Worm (Caenorhabditis elegans) whole organism, young adult: ENCODE measurements around the gene arrd-11.

ENCODE experiments used
- B0035.1 ChIP-seq: sonication (generic microtip); optimal IDR thresholded peaks from 2 replicates; lab custom pipeline; 2016; ENCODE audit warnings: missing genetic modification characterization, mild to moderate bottlenecking, missing compliant biosample characterization, missing genotype, missing genetic modification reagents
- B0261.1 ChIP-seq: sonication (generic microtip); optimal IDR thresholded peaks from 2 replicates; lab custom pipeline; 2016; ENCODE audit warnings: mild to moderate bottlenecking, missing genetic modification characterization, moderate library complexity, missing compliant biosample characterization
- B0336.3 ChIP-seq: fragments of 200-800 bp; sonication (Bioruptor generic); IDR thresholded peaks from 2 replicates; pipeline ENCODE4 v1.3.6; 2022; ENCODE audit warnings: missing genetic modification characterization, missing compliant biosample characterization
- C06A6.2 ChIP-seq: fragments of 200-800 bp; sonication (Bioruptor generic); conservative IDR thresholded peaks from 2 replicates; pipeline ENCODE4 v1.3.6; 2022; ENCODE audit warnings: missing genetic modification characterization, missing compliant biosample characterization
- D2030.7 ChIP-seq: fragments of 200-800 bp; sonication (Bioruptor generic); IDR thresholded peaks from 2 replicates; pipeline ENCODE4 v1.3.6; 2022; ENCODE audit warnings: missing genetic modification reagents, missing genetic modification characterization, missing compliant biosample characterization
- F22D6.2 ChIP-seq: sonication (generic microtip); optimal IDR thresholded peaks from 2 replicates; lab custom pipeline; 2016; ENCODE audit warnings: mild to moderate bottlenecking, missing genetic modification characterization, missing compliant biosample characterization
- F23B12.7 ChIP-seq: sonication (generic microtip); optimal IDR thresholded peaks from 2 replicates; lab custom pipeline; 2017; ENCODE audit warnings: missing genetic modification characterization, mild to moderate bottlenecking, missing compliant biosample characterization, antibody characterized with exemption, moderate library complexity; ENCODE audit not compliant: insufficient read depth
- F39B2.1 ChIP-seq: fragments of 200-800 bp; sonication (Bioruptor generic); IDR thresholded peaks from 2 replicates; pipeline ENCODE4 v1.3.6; 2022; ENCODE audit warnings: missing genetic modification reagents, missing genetic modification characterization, missing compliant biosample characterization
- F57C9.4 ChIP-seq: sonication (generic microtip); optimal IDR thresholded peaks from 2 replicates; lab custom pipeline; 2017; ENCODE audit warnings: mild to moderate bottlenecking, missing genetic modification characterization, missing compliant biosample characterization
- T26A5.8 ChIP-seq: sonication (generic microtip); optimal IDR thresholded peaks from 2 replicates; lab custom pipeline; 2016; ENCODE audit warnings: missing genetic modification characterization, missing compliant biosample characterization
- Y67H2A.10 ChIP-seq: fragments of 200-800 bp; sonication (Bioruptor generic); conservative IDR thresholded peaks from 2 replicates; pipeline ENCODE4 v1.3.6; 2022; ENCODE audit warnings: missing genetic modification reagents, missing genetic modification characterization, missing compliant biosample characterization
- Y79H2A.3 ChIP-seq: fragments of 200-800 bp; sonication (Bioruptor generic); conservative IDR thresholded peaks from 2 replicates; pipeline ENCODE4 v1.3.6; 2022; ENCODE audit warnings: missing genetic modification reagents, missing genetic modification characterization, missing compliant biosample characterization
- ZK185.1 ChIP-seq: sonication (generic microtip); optimal IDR thresholded peaks from 2 replicates; lab custom pipeline; 2016; ENCODE audit warnings: mild to moderate bottlenecking, missing genetic modification characterization, missing compliant biosample characterization; ENCODE audit not compliant: poor library complexity, severe bottlenecking
- aptf-2 ChIP-seq: fragments of 200-800 bp; sonication (Bioruptor generic); conservative IDR thresholded peaks from 2 replicates; pipeline ENCODE4 v1.3.6; 2022; ENCODE audit warnings: missing genetic modification reagents, missing genetic modification characterization, missing compliant biosample characterization
- atf-7 ChIP-seq: sonication (generic microtip); optimal IDR thresholded peaks from 2 replicates; lab custom pipeline; 2017; ENCODE audit warnings: mild to moderate bottlenecking, missing genetic modification characterization, missing compliant biosample characterization
- athp-1 ChIP-seq: sonication (generic microtip); optimal IDR thresholded peaks from 2 replicates; lab custom pipeline; 2017; ENCODE audit warnings: mild to moderate bottlenecking, missing genetic modification characterization, missing compliant biosample characterization
- cebp-1 ChIP-seq, 2 experiments: fragments of 200-800 bp in 1 of 2; sonication (Bioruptor generic) in 1 of 2; sonication (generic microtip) in 1 of 2; IDR thresholded peaks in 1 of 2; optimal IDR thresholded peaks in 1 of 2; 2 replicates each; pipeline versions ENCODE4 v1.3.6 to Lab custom; 2017 to 2022; ENCODE audit warnings: missing compliant biosample characterization in 2 of 2, missing genetic modification characterization in 2 of 2, mild to moderate bottlenecking in 1 of 2, missing genetic modification reagents in 1 of 2, moderate library complexity in 1 of 2
- ceh-27 ChIP-seq: fragments of 200-800 bp; sonication (Bioruptor generic); optimal IDR thresholded peaks from 2 replicates; lab custom pipeline; 2018; ENCODE audit warnings: mild to moderate bottlenecking, missing genetic modification characterization, moderate library complexity, missing compliant biosample characterization
- ceh-40 ChIP-seq: fragments of 200-800 bp; sonication (Bioruptor generic); IDR thresholded peaks from 2 replicates; pipeline ENCODE4 v1.3.6; 2022; ENCODE audit warnings: missing genetic modification characterization, missing compliant biosample characterization
- ceh-79 ChIP-seq: sonication (generic microtip); optimal IDR thresholded peaks from 2 replicates; lab custom pipeline; 2017; ENCODE audit warnings: mild to moderate bottlenecking, missing genetic modification characterization, missing compliant biosample characterization
- ceh-91 ChIP-seq: fragments of 200-800 bp; sonication (Bioruptor generic); IDR thresholded peaks from 2 replicates; pipeline ENCODE4 v1.3.6; 2022; ENCODE audit warnings: missing genetic modification reagents, missing genetic modification characterization, missing compliant biosample characterization
- chd-7 ChIP-seq: sonication (generic microtip); optimal IDR thresholded peaks from 2 replicates; lab custom pipeline; 2016; ENCODE audit warnings: mild to moderate bottlenecking, missing genetic modification characterization, moderate library complexity, missing compliant biosample characterization
- die-1 ChIP-seq: sonication (generic microtip); optimal IDR thresholded peaks from 2 replicates; lab custom pipeline; 2016; ENCODE audit warnings: missing genotype, mild to moderate bottlenecking, missing genetic modification characterization, missing compliant biosample characterization
- dox-1 ChIP-seq: fragments of 200-800 bp; sonication (Bioruptor generic); IDR thresholded peaks from 2 replicates; pipeline ENCODE4 v1.3.6; 2022; ENCODE audit warnings: missing genetic modification reagents, missing genetic modification characterization, missing compliant biosample characterization
- let-526 ChIP-seq: fragments of 200-800 bp; sonication (Bioruptor generic); IDR thresholded peaks from 2 replicates; pipeline ENCODE4 v1.3.6; 2022; ENCODE audit warnings: missing genetic modification reagents, missing genetic modification characterization, missing compliant biosample characterization
- let-607 ChIP-seq, 2 experiments: fragments of 200-800 bp in 1 of 2; sonication (Bioruptor generic) in 1 of 2; sonication (generic microtip) in 1 of 2; optimal IDR thresholded peaks; 2 replicates each; lab custom pipeline; 2016 to 2018; ENCODE audit warnings: mild to moderate bottlenecking in 2 of 2, missing compliant biosample characterization in 2 of 2, missing genetic modification characterization in 2 of 2, moderate library complexity in 2 of 2, missing genotype in 1 of 2
- lir-1 ChIP-seq: fragments of 200-800 bp; sonication (Bioruptor generic); conservative IDR thresholded peaks from 2 replicates; pipeline ENCODE4 v1.3.6; 2022; ENCODE audit warnings: missing genetic modification reagents, missing genetic modification characterization, missing compliant biosample characterization
- lsl-1 ChIP-seq: fragments of 200-800 bp; sonication (Bioruptor generic); optimal IDR thresholded peaks from 2 replicates; lab custom pipeline; 2018; ENCODE audit warnings: mild to moderate bottlenecking, missing genetic modification characterization, moderate library complexity, missing compliant biosample characterization
- madf-10 ChIP-seq: sonication (generic microtip); optimal IDR thresholded peaks from 2 replicates; lab custom pipeline; 2016; ENCODE audit warnings: mild to moderate bottlenecking, missing genetic modification characterization, missing compliant biosample characterization
- madf-6 ChIP-seq: fragments of 200-800 bp; sonication (Bioruptor generic); IDR thresholded peaks from 2 replicates; pipeline ENCODE4 v1.3.6; 2022; ENCODE audit warnings: missing genetic modification reagents, missing genetic modification characterization, missing compliant biosample characterization
- nfyb-1 ChIP-seq: fragments of 200-800 bp; sonication (Bioruptor generic); IDR thresholded peaks from 2 replicates; pipeline ENCODE4 v1.3.6; 2022; ENCODE audit warnings: missing genetic modification reagents, missing genetic modification characterization, missing compliant biosample characterization
- nhr-80 ChIP-seq: sonication (generic microtip); optimal IDR thresholded peaks from 2 replicates; lab custom pipeline; 2016; ENCODE audit warnings: missing genetic modification characterization, missing compliant biosample characterization
- rec-8 ChIP-seq, 2 experiments: sonication (generic microtip); optimal IDR thresholded peaks; 2 replicates each; lab custom pipeline; 2016; ENCODE audit warnings: mild to moderate bottlenecking in 2 of 2, missing genetic modification characterization in 2 of 2, missing genetic modification reagents in 2 of 2, missing genotype in 2 of 2, missing biosample characterization in 1 of 2, missing compliant biosample characterization in 1 of 2, moderate library complexity in 1 of 2
- sdz-38 ChIP-seq: sonication (generic microtip); optimal IDR thresholded peaks from 2 replicates; lab custom pipeline; 2016; ENCODE audit warnings: missing genotype, missing genetic modification characterization, missing compliant biosample characterization
- sea-2 ChIP-seq: fragments of 200-800 bp; sonication (Bioruptor generic); IDR thresholded peaks from 2 replicates; pipeline ENCODE4 v1.3.6; 2022; ENCODE audit warnings: missing genetic modification characterization, missing compliant biosample characterization
- snpc-4 ChIP-seq, 5 experiments: fragments of 150-350 bp in 1 of 5; sonication (generic microtip) in 4 of 5; optimal IDR thresholded peaks; 2 replicates each; lab custom pipeline; 2014 to 2018; ENCODE audit warnings: missing genetic modification characterization in 5 of 5, missing biosample characterization in 3 of 5, antibody characterized with exemption in 2 of 5, mild to moderate bottlenecking in 2 of 5, missing compliant biosample characterization in 2 of 5, missing genotype in 2 of 5, moderate library complexity in 2 of 5, missing genetic modification reagents in 1 of 5
- unc-62 ChIP-seq: fragments of 150-350 bp; optimal IDR thresholded peaks from 2 replicates; lab custom pipeline; 2014; ENCODE audit warnings: missing biosample characterization, missing genetic modification reagents, missing genetic modification characterization
- zim-3 ChIP-seq: sonication (generic microtip); optimal IDR thresholded peaks from 2 replicates; lab custom pipeline; 2017; ENCODE audit warnings: mild to moderate bottlenecking, missing genetic modification characterization, moderate library complexity, missing compliant biosample characterization
- ztf-26 ChIP-seq: sonication (generic microtip); optimal IDR thresholded peaks from 2 replicates; lab custom pipeline; 2017; ENCODE audit warnings: missing genetic modification characterization, missing compliant biosample characterization

The arrd-11 gene

DNA sequence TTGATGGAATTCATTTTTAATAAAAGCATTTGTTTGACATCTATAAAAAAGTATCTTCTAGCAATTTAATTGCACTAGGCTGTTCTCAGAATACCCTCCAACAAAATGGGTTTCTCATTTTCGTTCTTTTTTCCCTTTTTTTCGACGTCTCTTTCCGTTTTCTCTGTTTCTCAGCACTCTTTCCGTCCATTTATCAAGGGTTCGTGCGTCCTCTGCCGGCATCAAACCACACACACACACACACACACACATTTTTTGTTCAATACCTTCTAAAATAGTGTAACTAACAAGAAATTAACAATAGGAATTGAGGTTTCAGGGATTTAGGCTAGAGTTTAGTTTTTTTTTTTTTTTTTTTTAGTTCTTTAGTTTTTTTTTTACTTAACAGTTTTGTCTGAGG lies 7.0 kb upstream of the arrd-11 start:
- TF ChIP-seq let-607 (tag; optimal IDR thresholded peaks at IDR 0.05; lab: Kevin White, UChicago) (no peak), D2030.7 (GFP tag; lab: Robert Waterston, UW) (no peak), madf-6 (GFP tag; lab: Robert Waterston, UW) (no peak), chd-7 (tag; lab: Kevin White, UChicago) (no peak), athp-1 (tag; lab: Kevin White, UChicago) (no peak), ceh-79 (tag; lab: Kevin White, UChicago) (no peak), F22D6.2 (tag; lab: Kevin White, UChicago) (no peak), die-1 (tag; lab: Kevin White, UChicago) (no peak), F39B2.1 (GFP tag; lab: Robert Waterston, UW) (no peak), ceh-27 (no peak), B0336.3 (GFP tag; lab: Robert Waterston, UW) (no peak), ceh-91 (GFP tag; lab: Robert Waterston, UW) (no peak)

DNA sequence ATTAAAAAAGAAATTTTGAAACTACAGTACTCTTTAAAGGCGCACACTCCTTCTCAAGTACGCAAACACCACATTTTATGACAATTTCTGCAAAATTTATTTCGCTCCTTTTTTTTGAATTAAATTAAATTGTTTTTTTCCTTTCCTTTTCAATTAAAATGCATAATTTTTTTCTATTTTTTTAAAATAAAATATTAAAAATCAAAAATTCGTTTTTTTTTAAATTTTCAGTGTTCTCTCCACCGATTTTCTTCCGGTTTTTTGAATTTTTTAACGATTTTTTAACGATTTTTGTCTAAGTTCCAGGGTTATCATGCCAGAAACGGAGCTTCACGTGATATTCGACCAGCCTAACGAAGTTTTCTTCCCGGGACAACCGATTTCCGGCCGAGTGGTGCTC lies 5.1 kb upstream of the arrd-11 start, which contains the start of gene arrd-13:
Gene arrd-13 (plus strand): TSS at position 301 of the 400 bp plus-strand sequence.
- peak; percentile 69 for TF ChIP-seq lsl-1
- no peak for TF ChIP-seq snpc-4 (GFP tag; optimal IDR thresholded peaks at IDR 0.05; lab: Kevin White, UChicago)
- TF ChIP-seq snpc-4 (tag; optimal IDR thresholded peaks at IDR 0.05; lab: Kevin White, UChicago): no peak
- no peak for TF ChIP-seq dox-1
- TF ChIP-seq ztf-26 (tag; lab: Kevin White, UChicago): no peak
- no peak for TF ChIP-seq B0261.1
- TF ChIP-seq, all 124 proteins: peak for 1

DNA sequence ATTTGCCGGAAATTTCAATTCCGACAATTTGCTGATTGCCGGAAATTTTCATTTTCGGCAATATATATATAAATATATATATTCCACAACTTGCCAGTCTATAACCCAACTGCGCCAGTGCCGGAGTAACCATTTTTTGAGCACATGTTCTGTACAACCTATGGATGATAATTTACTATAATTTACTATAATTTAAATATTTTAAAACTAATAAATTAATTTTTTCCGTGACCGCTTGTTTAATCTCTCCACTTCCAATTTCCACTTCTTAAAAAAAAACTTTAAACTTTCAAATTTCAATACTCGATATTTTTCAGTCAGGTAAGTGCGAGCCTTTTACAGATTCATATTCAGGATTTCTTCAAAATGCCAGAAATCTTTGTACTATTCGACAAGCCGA lies 2.7 kb downstream of the arrd-11 start, which contains the start of gene arrd-12:
Gene arrd-12 (plus strand): TSS at position 301 of the 400 bp plus-strand sequence.
- TF ChIP-seq rec-8 (tag; optimal IDR thresholded peaks at IDR 0.05; lab: Kevin White, UChicago) (no peak), F57C9.4 (tag; lab: Kevin White, UChicago) (no peak), unc-62 (no peak), T26A5.8 (tag; lab: Kevin White, UChicago) (no peak), Y79H2A.3 (GFP tag; lab: Robert Waterston, UW) (no peak), B0336.3 (GFP tag; lab: Robert Waterston, UW) (no peak)

DNA sequence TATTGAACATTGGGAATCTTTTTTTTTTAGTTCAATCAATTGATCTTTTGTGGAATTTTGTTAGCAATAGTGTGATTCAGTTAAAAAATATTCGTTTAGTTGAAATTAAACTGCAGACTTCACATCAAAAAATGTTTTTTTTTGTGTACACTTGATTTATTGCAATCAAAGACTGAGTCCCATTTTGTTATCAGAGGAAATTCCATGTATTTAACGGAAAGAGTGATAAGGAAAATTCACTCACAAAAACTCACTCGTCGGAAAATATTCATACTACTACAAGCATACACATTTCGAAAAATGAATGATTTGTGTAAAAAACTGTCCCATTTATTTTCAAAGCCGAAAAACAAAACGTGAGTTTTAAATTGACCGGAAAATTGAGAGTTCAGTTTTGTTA lies 8.1 kb downstream of the arrd-11 start, which contains the start of gene C01B9.1:
Gene C01B9.1 (plus strand): TSS at position 241 of the 400 bp plus-strand sequence.
- no peak for TF ChIP-seq sdz-38 (tag; lab: Kevin White, UChicago)
- no peak for TF ChIP-seq rec-8 (tag; optimal IDR thresholded peaks at IDR 0.05; lab: Kevin White, UChicago)
- TF ChIP-seq nhr-80: peak; percentile 47

DNA sequence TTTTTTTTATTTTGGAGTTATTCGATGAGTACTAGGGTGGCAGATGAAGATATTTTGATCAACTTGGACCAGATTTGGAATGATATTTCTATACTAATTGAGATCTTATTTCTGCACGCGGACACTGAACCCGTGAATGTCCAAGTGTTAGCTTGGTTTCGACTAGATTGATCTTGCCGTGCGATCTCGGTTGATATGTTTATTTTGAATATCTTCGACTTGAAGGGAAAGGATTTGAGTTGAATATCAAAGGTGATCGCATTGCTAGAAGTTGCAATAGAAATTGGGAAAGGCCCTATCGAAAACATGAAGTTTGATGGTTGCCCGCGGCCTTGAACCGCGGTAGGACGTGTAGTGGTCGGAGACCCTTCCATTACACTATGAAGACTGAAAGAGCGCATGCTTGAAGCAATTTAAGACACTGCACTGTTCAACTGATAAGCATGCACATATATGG lies 17.6 kb downstream of the arrd-11 start:
- no peak for TF ChIP-seq F23B12.7 (tag; lab: Kevin White, UChicago)
- TF ChIP-seq die-1 (tag; lab: Kevin White, UChicago): peak; percentile 22
- no peak for TF ChIP-seq cebp-1 (GFP tag; IDR thresholded peaks at IDR 0.05; lab: Robert Waterston, UW)
- no peak for TF ChIP-seq cebp-1 (tag; optimal IDR thresholded peaks at IDR 0.05; lab: Kevin White, UChicago)
- no peak for TF ChIP-seq let-526 (GFP tag; lab: Robert Waterston, UW)
- TF ChIP-seq B0035.1 (tag; lab: Kevin White, UChicago): no peak
- TF ChIP-seq sea-2: no peak
- TF ChIP-seq nfyb-1: 0 out of 2 replicates have a peak, but pooled peaks have one; percentile 49
- TF ChIP-seq C06A6.2 (GFP tag; lab: Robert Waterston, UW): no peak
- no peak for TF ChIP-seq aptf-2 (GFP tag; lab: Robert Waterston, UW)
- no peak for TF ChIP-seq madf-6 (GFP tag; lab: Robert Waterston, UW)
- TF ChIP-seq rec-8 (tag; optimal IDR thresholded peaks at IDR 0.05; lab: Kevin White, UChicago): peak in 1 of 2 experiments; percentile 18
- no peak for TF ChIP-seq zim-3 (tag; lab: Kevin White, UChicago)
- no peak for TF ChIP-seq snpc-4 (GFP tag; optimal IDR thresholded peaks at IDR 0.05; lab: Kevin White, UChicago)
- TF ChIP-seq snpc-4 (tag; optimal IDR thresholded peaks at IDR 0.05; lab: Kevin White, UChicago): peak in 3 of 4 experiments; percentile 36 to 70 (median 59)
- no peak for TF ChIP-seq ceh-91 (GFP tag; lab: Robert Waterston, UW)
- TF ChIP-seq let-607 (tag; optimal IDR thresholded peaks at IDR 0.05; lab: Kevin White, UChicago): peak; percentile 23 to 61
- no peak for TF ChIP-seq lir-1 (GFP tag; lab: Robert Waterston, UW)
- TF ChIP-seq madf-10 (tag; lab: Kevin White, UChicago): peak; percentile 46
- peak; percentile 83 for TF ChIP-seq ZK185.1
- TF ChIP-seq atf-7 (tag; lab: Kevin White, UChicago): peak; percentile 68
- TF ChIP-seq Y67H2A.10: no peak
- no peak for TF ChIP-seq ceh-40 (GFP tag; lab: Robert Waterston, UW)
